Worm (Caenorhabditis elegans): Measurements from ENCODE around the gene rei-2.

The rei-2 gene

ce11 chrX:1089133-1089532 is 1.2 kb upstream of the rei-2 start:
- no peak for TF ChIP-seq grh-1 (GFP tag; IDR thresholded peaks at IDR 0.05)
- TF ChIP-seq nhr-28 (tag; optimal IDR thresholded peaks at IDR 0.05): no peak
- TF ChIP-seq aly-2 (tag; optimal IDR thresholded peaks at IDR 0.05): no peak
- TF ChIP-seq nhr-90 (tag; optimal IDR thresholded peaks at IDR 0.05; ENCODE audit: poor library complexity): no peak
- no peak for TF ChIP-seq ceh-88 (GFP tag; IDR thresholded peaks at IDR 0.05)
- TF ChIP-seq fos-1 (tag; optimal IDR thresholded peaks at IDR 0.05): no peak
- TF ChIP-seq snpc-4 (tag; optimal IDR thresholded peaks at IDR 0.05): no peak
- no peak for TF ChIP-seq lsy-2 (tag; optimal IDR thresholded peaks at IDR 0.05)
- TF ChIP-seq rnt-1 (tag; optimal IDR thresholded peaks at IDR 0.05): no peak

- no peak for TF ChIP-seq xbp-1 (tag; optimal IDR thresholded peaks at IDR 0.05)
- no peak for TF ChIP-seq lin-35 (GFP tag; optimal IDR thresholded peaks at IDR 0.05)
- no peak for TF ChIP-seq nhr-90 (tag; optimal IDR thresholded peaks at IDR 0.05; ENCODE audit: poor library complexity)
- TF ChIP-seq tbx-2 (tag; optimal IDR thresholded peaks at IDR 0.05): no peak
- peak; percentile 38 for TF ChIP-seq zip-4 (GFP tag; optimal IDR thresholded peaks at IDR 0.05)
- no peak for TF ChIP-seq fkh-8 (tag; optimal IDR thresholded peaks at IDR 0.05)
- no peak for TF ChIP-seq hlh-17 (GFP tag; optimal IDR thresholded peaks at IDR 0.05; ENCODE audit: borderline replicate concordance)
- TF ChIP-seq lin-39 (tag; optimal IDR thresholded peaks at IDR 0.05): no peak
- no peak for TF ChIP-seq lir-3 (tag; optimal IDR thresholded peaks at IDR 0.05; ENCODE audit: poor library complexity)
- no peak for TF ChIP-seq ceh-88 (GFP tag; IDR thresholded peaks at IDR 0.05)
- TF ChIP-seq ces-1 (GFP tag; optimal IDR thresholded peaks at IDR 0.05): no peak
- no peak for TF ChIP-seq nhr-71 (tag; optimal IDR thresholded peaks at IDR 0.05)
- TF ChIP-seq ztf-11 (tag; optimal IDR thresholded peaks at IDR 0.05): no peak
- TF ChIP-seq egl-27 (tag; optimal IDR thresholded peaks at IDR 0.05): no peak
- TF ChIP-seq nhr-85 (tag): no peak
- TF ChIP-seq elt-2 (tag; optimal IDR thresholded peaks at IDR 0.05): no peak
- no peak for TF ChIP-seq sox-4 (tag; optimal IDR thresholded peaks at IDR 0.05)
- peak; percentile 97 for TF ChIP-seq dsc-1 (tag; optimal IDR thresholded peaks at IDR 0.05)
- TF ChIP-seq Y116A8C.19 (tag; optimal IDR thresholded peaks at IDR 0.05; ENCODE audit: borderline replicate concordance): no peak
- TF ChIP-seq mdl-1 (tag; optimal IDR thresholded peaks at IDR 0.05): no peak
- TF ChIP-seq unc-86 (tag; optimal IDR thresholded peaks at IDR 0.05): no peak
- no peak for TF ChIP-seq nhr-19 (GFP tag; conservative IDR thresholded peaks at IDR 0.05)
- TF ChIP-seq fkh-4 (tag; optimal IDR thresholded peaks at IDR 0.05; ENCODE audit: borderline replicate concordance): peak; percentile 93
- TF ChIP-seq egl-13 (tag; optimal IDR thresholded peaks at IDR 0.05): no peak
- no peak for TF ChIP-seq mef-2 (tag; optimal IDR thresholded peaks at IDR 0.05)
- TF ChIP-seq lin-15B (tag; optimal IDR thresholded peaks at IDR 0.05): no peak
- no peak for TF ChIP-seq elt-3 (tag; optimal IDR thresholded peaks at IDR 0.05)
- TF ChIP-seq F16B12.6 (tag; optimal IDR thresholded peaks at IDR 0.05): no peak
- TF ChIP-seq ztf-4 (tag; optimal IDR thresholded peaks at IDR 0.05): no peak
- TF ChIP-seq aha-1 (tag; optimal IDR thresholded peaks at IDR 0.05): no peak
- TF ChIP-seq aly-2 (tag; optimal IDR thresholded peaks at IDR 0.05): no peak
- TF ChIP-seq zag-1 (tag; optimal IDR thresholded peaks at IDR 0.05): no peak
- TF ChIP-seq nhr-77 (tag; optimal IDR thresholded peaks at IDR 0.05): no peak
- TF ChIP-seq fkh-10 (GFP tag; optimal IDR thresholded peaks at IDR 0.05): no peak
- no peak for TF ChIP-seq hlh-4 (tag; optimal IDR thresholded peaks at IDR 0.05)
- no peak for TF ChIP-seq nhr-237 (tag; optimal IDR thresholded peaks at IDR 0.05)
- peak in 1 of 2 experiments; percentile 8 for TF ChIP-seq lsy-2 (tag; optimal IDR thresholded peaks at IDR 0.05)
- TF ChIP-seq lin-14 (GFP tag; optimal IDR thresholded peaks at IDR 0.05): peak; percentile 22
- no peak for TF ChIP-seq fos-1 (tag; optimal IDR thresholded peaks at IDR 0.05)
- TF ChIP-seq skn-1 (tag; optimal IDR thresholded peaks at IDR 0.05): peak; percentile 57
- no peak for TF ChIP-seq unc-130 (tag; optimal IDR thresholded peaks at IDR 0.05)
- TF ChIP-seq ets-5 (GFP tag; IDR thresholded peaks at IDR 0.05): no peak
- no peak for TF ChIP-seq tlp-1 (tag; optimal IDR thresholded peaks at IDR 0.05)
- TF ChIP-seq ceh-82 (tag; optimal IDR thresholded peaks at IDR 0.05): no peak
- no peak for TF ChIP-seq nhr-47 (tag; optimal IDR thresholded peaks at IDR 0.05)
- TF ChIP-seq nhr-20 (tag; optimal IDR thresholded peaks at IDR 0.05): no peak
- TF ChIP-seq isw-1 (GFP tag; IDR thresholded peaks at IDR 0.05): no peak
Observed at ce11 chrX:1086406-1086897, 1.5 kb downstream of the rei-2 start.

All from whole organism, L1 larva.